Fruit fly (Drosophila melanogaster): Measurements from ENCODE around the gene CG17378.

dm6 chr2L:6799551-6799950, 25.7 kb downstream of the CG17378 start:
- no peak for TF ChIP-seq CG8478 (optimal IDR thresholded peaks at IDR 0.05)
- no peak for TF ChIP-seq CTCF (optimal IDR thresholded peaks at IDR 0.05)

Data from S2 (cell line).